Fruit fly (Drosophila melanogaster) whole organism, embryonic: Measurements from ENCODE around the gene Gr64a.

Source experiments
- Abd-B ChIP-seq: fragments of 200-800 bp; sonication (Bioruptor generic); optimal IDR thresholded peaks from 2 replicates; lab custom pipeline; 2018; ENCODE audit warnings: missing biosample characterization, mild to moderate bottlenecking, missing genetic modification characterization, moderate library complexity
- Ada2b ChIP-seq: fragments of 200-800 bp; sonication (Bioruptor generic); IDR thresholded peaks from 2 replicates; pipeline ENCODE4 v1.3.6; 2022; ENCODE audit warnings: missing biosample characterization, missing genetic modification characterization
- Bgb ChIP-seq: fragments of 200-800 bp; sonication (Bioruptor generic); IDR thresholded peaks from 2 replicates; pipeline ENCODE4 v1.3.6; 2022; ENCODE audit warnings: missing biosample characterization, missing genetic modification characterization; ENCODE audit not compliant: partially characterized antibody
- CG10321 ChIP-seq: fragments of 200-800 bp; sonication (Bioruptor generic); IDR thresholded peaks from 2 replicates; pipeline ENCODE4 v1.3.6; 2022; ENCODE audit warnings: missing biosample characterization, missing genetic modification characterization
- CG10959 ChIP-seq: fragments of 200-800 bp; sonication (Bioruptor generic); IDR thresholded peaks from 2 replicates; pipeline ENCODE4 v1.3.6; 2022; ENCODE audit warnings: missing biosample characterization, missing genetic modification characterization
- CG12104 ChIP-seq: fragments of 200-800 bp; sonication (Bioruptor generic); optimal IDR thresholded peaks from 3 replicates; lab custom pipeline; 2016; ENCODE audit warnings: missing biosample characterization, missing genetic modification characterization
- CG12155 ChIP-seq: fragments of 200-800 bp; sonication (Bioruptor generic); optimal IDR thresholded peaks from 3 replicates; lab custom pipeline; 2016; ENCODE audit warnings: missing biosample characterization, missing genetic modification characterization
- CG12769 ChIP-seq: fragments of 200-800 bp; sonication (Bioruptor generic); optimal IDR thresholded peaks from 2 replicates; lab custom pipeline; 2019; ENCODE audit warnings: missing biosample characterization, mild to moderate bottlenecking, missing genetic modification characterization, moderate library complexity
- CG15073 ChIP-seq: fragments of 200-800 bp; sonication (Bioruptor generic); optimal IDR thresholded peaks from 2 replicates; lab custom pipeline; 2016; ENCODE audit warnings: missing biosample characterization, missing genetic modification characterization
- CG15269 ChIP-seq: fragments of 200-800 bp; sonication (Bioruptor generic); optimal IDR thresholded peaks from 2 replicates; lab custom pipeline; 2018; ENCODE audit warnings: missing biosample characterization, mild to moderate bottlenecking, missing genetic modification characterization, moderate library complexity
- CG15601 ChIP-seq: fragments of 200-800 bp; sonication (Bioruptor generic); optimal IDR thresholded peaks from 3 replicates; lab custom pipeline; 2019; ENCODE audit warnings: missing biosample characterization, mild to moderate bottlenecking, missing genetic modification characterization, moderate library complexity
- CG18476 ChIP-seq: fragments of 200-800 bp; sonication (Bioruptor generic); optimal IDR thresholded peaks from 2 replicates; lab custom pipeline; 2016; ENCODE audit warnings: missing biosample characterization, mild to moderate bottlenecking, missing genetic modification characterization
- CG2678 ChIP-seq: fragments of 200-800 bp; sonication (Bioruptor generic); optimal IDR thresholded peaks from 3 replicates; lab custom pipeline; 2019; ENCODE audit warnings: missing biosample characterization, mild to moderate bottlenecking, missing genetic modification characterization, moderate library complexity
- CG2712 ChIP-seq: fragments of 200-800 bp; optimal IDR thresholded peaks from 3 replicates; lab custom pipeline; 2019; ENCODE audit warnings: missing biosample characterization, mild to moderate bottlenecking, missing genetic modification characterization, moderate library complexity
- CG3163 ChIP-seq: fragments of 200-800 bp; sonication (Bioruptor generic); optimal IDR thresholded peaks from 3 replicates; lab custom pipeline; 2016; ENCODE audit warnings: missing biosample characterization, missing genetic modification characterization
- CG3281 ChIP-seq: fragments of 200-800 bp; sonication (Bioruptor generic); optimal IDR thresholded peaks from 3 replicates; lab custom pipeline; 2017; ENCODE audit warnings: missing biosample characterization, mild to moderate bottlenecking, missing genetic modification characterization
- CG3838 ChIP-seq: fragments of 200-800 bp; sonication (Bioruptor generic); optimal IDR thresholded peaks from 3 replicates; lab custom pipeline; 2016; ENCODE audit warnings: missing biosample characterization, missing genetic modification characterization
- CG4404 ChIP-seq: fragments of 200-800 bp; sonication (Bioruptor generic); IDR thresholded peaks from 2 replicates; pipeline ENCODE4 v1.3.6; 2022; ENCODE audit warnings: missing biosample characterization, missing genetic modification characterization
- CG6175 ChIP-seq: fragments of 200-800 bp; sonication (Bioruptor generic); IDR thresholded peaks from 3 replicates; pipeline ENCODE4 v1.3.6; 2022; ENCODE audit warnings: missing biosample characterization, missing genetic modification characterization
- CG8388 ChIP-seq: fragments of 200-800 bp; sonication (Bioruptor generic); optimal IDR thresholded peaks from 2 replicates; lab custom pipeline; 2019; ENCODE audit warnings: missing biosample characterization, mild to moderate bottlenecking, missing genetic modification characterization, moderate library complexity
- CG9609 ChIP-seq: fragments of 200-800 bp; sonication (Bioruptor generic); optimal IDR thresholded peaks from 3 replicates; lab custom pipeline; 2016; ENCODE audit warnings: missing biosample characterization, missing genetic modification characterization
- CrebB ChIP-seq: fragments of 200-800 bp; sonication (Bioruptor generic); optimal IDR thresholded peaks from 3 replicates; lab custom pipeline; 2018; ENCODE audit warnings: missing biosample characterization, mild to moderate bottlenecking, missing genetic modification characterization
- GATAe ChIP-seq: fragments of 200-800 bp; sonication (Bioruptor generic); conservative IDR thresholded peaks from 2 replicates; pipeline ENCODE4 v1.3.6; 2022; ENCODE audit warnings: missing biosample characterization, missing genetic modification characterization
- Hey ChIP-seq: fragments of 200-800 bp; sonication (Bioruptor generic); optimal IDR thresholded peaks from 3 replicates; lab custom pipeline; 2018; ENCODE audit warnings: missing biosample characterization, mild to moderate bottlenecking, missing genetic modification characterization
- Hr3 ChIP-seq: fragments of 200-800 bp; sonication (Bioruptor generic); optimal IDR thresholded peaks from 3 replicates; lab custom pipeline; 2016; ENCODE audit warnings: missing biosample characterization, missing genetic modification characterization
- MBD-R2 ChIP-seq: fragments of 200-800 bp; sonication (Bioruptor generic); IDR thresholded peaks from 2 replicates; pipeline ENCODE4 v1.3.6; 2022; ENCODE audit warnings: missing biosample characterization, missing genetic modification characterization
- Oaz ChIP-seq: fragments of 200-800 bp; sonication (Bioruptor generic); IDR thresholded peaks from 2 replicates; pipeline ENCODE4 v1.3.6; 2022; ENCODE audit warnings: missing biosample characterization, missing genetic modification characterization
- Pdp1 ChIP-seq, 2 experiments: fragments of 200-800 bp; sonication (Bioruptor generic); optimal IDR thresholded peaks; 3 replicates each; lab custom pipeline; 2016; ENCODE audit warnings: missing biosample characterization in 2 of 2, missing genetic modification characterization in 2 of 2, mild to moderate bottlenecking in 1 of 2, moderate library complexity in 1 of 2
- Ptx1 ChIP-seq: fragments of 200-800 bp; sonication (Bioruptor generic); IDR thresholded peaks from 2 replicates; pipeline ENCODE4 v1.3.6; 2022; ENCODE audit warnings: missing biosample characterization, missing genetic modification characterization
- Sox100B ChIP-seq: fragments of 200-800 bp; sonication (Bioruptor generic); optimal IDR thresholded peaks from 3 replicates; lab custom pipeline; 2018; ENCODE audit warnings: missing biosample characterization, mild to moderate bottlenecking, missing genetic modification characterization
- Sry-β ChIP-seq: fragments of 200-800 bp; sonication (Bioruptor generic); optimal IDR thresholded peaks from 2 replicates; lab custom pipeline; 2018; ENCODE audit warnings: missing biosample characterization, mild to moderate bottlenecking, missing genetic modification characterization, moderate library complexity
- TFAM ChIP-seq: fragments of 200-800 bp; sonication (Bioruptor generic); optimal IDR thresholded peaks from 2 replicates; lab custom pipeline; 2017; ENCODE audit warnings: missing biosample characterization, missing genetic modification characterization, inconsistent platforms
- ap ChIP-seq: fragments of 200-800 bp; sonication (Bioruptor generic); IDR thresholded peaks from 2 replicates; pipeline ENCODE4 v1.3.6; 2022; ENCODE audit warnings: missing biosample characterization, missing genetic modification characterization
- bigmax ChIP-seq: fragments of 200-800 bp; sonication (Bioruptor generic); optimal IDR thresholded peaks from 2 replicates; lab custom pipeline; 2018; ENCODE audit warnings: missing biosample characterization, mild to moderate bottlenecking, missing genetic modification characterization
- bowl ChIP-seq: fragments of 200-800 bp; sonication (Bioruptor generic); IDR thresholded peaks from 2 replicates; pipeline ENCODE4 v1.3.6; 2022; ENCODE audit warnings: missing biosample characterization, missing genetic modification characterization
- bsh ChIP-seq, 2 experiments: fragments of 200-800 bp; sonication (Bioruptor generic); optimal IDR thresholded peaks; 2 replicates each; lab custom pipeline; 2017 to 2018; ENCODE audit warnings: mild to moderate bottlenecking in 2 of 2, missing biosample characterization in 2 of 2, missing genetic modification characterization in 2 of 2, moderate library complexity in 1 of 2
- crc ChIP-seq: fragments of 200-800 bp; sonication (Bioruptor generic); optimal IDR thresholded peaks from 2 replicates; lab custom pipeline; 2016; ENCODE audit warnings: missing biosample characterization, missing genetic modification characterization
- dimm ChIP-seq: fragments of 200-800 bp; sonication (Bioruptor generic); IDR thresholded peaks from 2 replicates; pipeline ENCODE4 v1.3.6; 2022; ENCODE audit warnings: missing biosample characterization, missing genetic modification characterization
- fd3F ChIP-seq: fragments of 200-800 bp; sonication (Bioruptor generic); optimal IDR thresholded peaks from 2 replicates; lab custom pipeline; 2018; ENCODE audit warnings: missing biosample characterization, mild to moderate bottlenecking, missing genetic modification characterization, moderate library complexity
- fu2 ChIP-seq: fragments of 200-800 bp; sonication (Bioruptor generic); optimal IDR thresholded peaks from 2 replicates; lab custom pipeline; 2016; ENCODE audit warnings: missing biosample characterization, missing genetic modification characterization
- gce ChIP-seq: fragments of 200-800 bp; sonication (Bioruptor generic); IDR thresholded peaks from 3 replicates; pipeline ENCODE4 v1.3.6; 2022; ENCODE audit warnings: missing biosample characterization, missing genetic modification characterization
- gt ChIP-seq: fragments of 200-800 bp; sonication (Bioruptor generic); IDR thresholded peaks from 2 replicates; pipeline ENCODE4 v1.3.6; 2022; ENCODE audit warnings: missing biosample characterization, missing genetic modification characterization
- ham ChIP-seq: fragments of 200-800 bp; sonication (Bioruptor generic); IDR thresholded peaks from 2 replicates; pipeline ENCODE4 v1.3.6; 2022; ENCODE audit warnings: missing biosample characterization, missing genetic modification characterization
- luna ChIP-seq: fragments of 200-800 bp; sonication (Bioruptor generic); optimal IDR thresholded peaks from 2 replicates; lab custom pipeline; 2016; ENCODE audit warnings: missing biosample characterization, missing genetic modification characterization
- org-1 ChIP-seq: fragments of 200-800 bp; sonication (Bioruptor generic); optimal IDR thresholded peaks from 2 replicates; lab custom pipeline; 2017; ENCODE audit warnings: missing biosample characterization, missing genetic modification characterization
- sens-2 ChIP-seq: fragments of 200-800 bp; sonication (Bioruptor generic); IDR thresholded peaks from 2 replicates; pipeline ENCODE4 v1.3.6; 2022; ENCODE audit warnings: missing biosample characterization, missing genetic modification characterization
- slou ChIP-seq: fragments of 200-800 bp; sonication (Bioruptor generic); optimal IDR thresholded peaks from 3 replicates; lab custom pipeline; 2016; ENCODE audit warnings: missing biosample characterization, missing genetic modification characterization
- sob ChIP-seq: fragments of 200-800 bp; sonication (Bioruptor generic); IDR thresholded peaks from 2 replicates; pipeline ENCODE4 v1.3.6; 2022; ENCODE audit warnings: missing biosample characterization, missing genetic modification characterization
- sr ChIP-seq: fragments of 200-800 bp; sonication (Bioruptor generic); IDR thresholded peaks from 3 replicates; pipeline ENCODE4 v1.3.6; 2022; ENCODE audit warnings: missing biosample characterization, missing genetic modification characterization
- tio ChIP-seq: fragments of 200-800 bp; sonication (Bioruptor generic); optimal IDR thresholded peaks from 2 replicates; lab custom pipeline; 2017; ENCODE audit warnings: missing biosample characterization, missing genetic modification characterization, inconsistent platforms
- trh ChIP-seq: fragments of 200-800 bp; sonication (Bioruptor generic); optimal IDR thresholded peaks from 2 replicates; lab custom pipeline; 2016; ENCODE audit warnings: missing biosample characterization, missing genetic modification characterization
- vfl ChIP-seq: fragments of 200-800 bp; sonication (Bioruptor generic); optimal IDR thresholded peaks from 2 replicates; lab custom pipeline; 2016; ENCODE audit warnings: missing biosample characterization, missing genetic modification characterization

Gr64a gene

dm6 chr3L:4070996-4071379, 44.4 kb downstream of the Gr64a start (continued):
- TF ChIP-seq gce (GFP tag; lab: Robert Waterston, UW) (peak; percentile 53; the same call in 1 of the 3 replicates), dimm (GFP tag; lab: Robert Waterston, UW) (0 out of 2 replicates have a peak, but pooled peaks have one; percentile 28), CG6175 (no peak), CG3838 (no peak), CG8388 (GFP tag; lab: Kevin White, UChicago) (peak; percentile 37), bigmax (GFP tag; lab: Kevin White, UChicago) (no peak), Ptx1 (GFP tag; lab: Robert Waterston, UW) (peak; percentile 78), Hr3 (no peak), bowl (GFP tag; lab: Robert Waterston, UW) (peak; percentile 29; the same call in 1 of the 2 replicates), tio (GFP tag; lab: Kevin White, UChicago) (peak; percentile 23), CG9609 (GFP tag; lab: Kevin White, UChicago) (peak; percentile 45), CG3281 (no peak), Abd-B (GFP tag; lab: Kevin White, UChicago) (peak; percentile 14), Sox100B (GFP tag; lab: Kevin White, UChicago) (no peak), trh (GFP tag; lab: Kevin White, UChicago) (no peak), vfl (GFP tag; lab: Kevin White, UChicago) (peak; percentile 34), sob (GFP tag; lab: Robert Waterston, UW) (peak; percentile 79), CG2678 (tag; lab: Kevin White, UChicago) (peak; percentile 37), bsh (GFP tag; optimal IDR thresholded peaks at IDR 0.05; lab: Kevin White, UChicago) (peak; percentile 76), CG15269 (tag; lab: Kevin White, UChicago) (peak; percentile 20), GATAe (GFP tag; lab: Robert Waterston, UW) (no peak), MBD-R2 (GFP tag; lab: Robert Waterston, UW) (peak; percentile 34), CG12104 (no peak), sr (peak; percentile 34; the same call in 1 of the 3 replicates), TFAM (GFP tag; lab: Kevin White, UChicago) (no peak), Ada2b (GFP tag; lab: Robert Waterston, UW) (peak; percentile 83), CG10959 (GFP tag; lab: Robert Waterston, UW) (peak; percentile 43; the same call in 1 of the 2 replicates), ap (GFP tag; lab: Robert Waterston, UW) (peak; percentile 76), CrebB (tag; lab: Kevin White, UChicago) (no peak), sens-2 (GFP tag; lab: Robert Waterston, UW) (peak; percentile 63; the same call in 1 of the 2 replicates), CG10321 (0 out of 2 replicates have a peak, but pooled peaks have one; percentile 18), gt (GFP tag; lab: Robert Waterston, UW) (no peak), crc (GFP tag; lab: Kevin White, UChicago) (no peak), CG3163 (no peak), CG2712 (tag; lab: Kevin White, UChicago) (peak; percentile 59), fu2 (GFP tag; lab: Kevin White, UChicago) (no peak), Pdp1 (GFP tag; optimal IDR thresholded peaks at IDR 0.05; lab: Kevin White, UChicago) (no peak), CG15073 (GFP tag; lab: Kevin White, UChicago) (no peak), CG4404 (GFP tag; lab: Robert Waterston, UW) (peak; percentile 6; the same call in 1 of the 2 replicates), Sry-β (GFP tag; lab: Kevin White, UChicago) (no peak), CG12769 (tag; lab: Kevin White, UChicago) (peak; percentile 89), slou (GFP tag; lab: Kevin White, UChicago) (peak; percentile 31), CG12155 (GFP tag; lab: Kevin White, UChicago) (no peak), Hey (tag; lab: Kevin White, UChicago) (no peak), Bgb (GFP tag; lab: Robert Waterston, UW) (no peak), luna (GFP tag; lab: Kevin White, UChicago) (no peak), fd3F (GFP tag; lab: Kevin White, UChicago) (peak; percentile 17), org-1 (GFP tag; lab: Kevin White, UChicago) (no peak), CG15601 (no peak), CG18476 (GFP tag; lab: Kevin White, UChicago) (no peak), ham (peak; percentile 46; the same call in 1 of the 2 replicates), Oaz (no peak)
